Worm (Caenorhabditis elegans): ENCODE measurements around the gene M70.1.

Gene M70.1

DNA sequence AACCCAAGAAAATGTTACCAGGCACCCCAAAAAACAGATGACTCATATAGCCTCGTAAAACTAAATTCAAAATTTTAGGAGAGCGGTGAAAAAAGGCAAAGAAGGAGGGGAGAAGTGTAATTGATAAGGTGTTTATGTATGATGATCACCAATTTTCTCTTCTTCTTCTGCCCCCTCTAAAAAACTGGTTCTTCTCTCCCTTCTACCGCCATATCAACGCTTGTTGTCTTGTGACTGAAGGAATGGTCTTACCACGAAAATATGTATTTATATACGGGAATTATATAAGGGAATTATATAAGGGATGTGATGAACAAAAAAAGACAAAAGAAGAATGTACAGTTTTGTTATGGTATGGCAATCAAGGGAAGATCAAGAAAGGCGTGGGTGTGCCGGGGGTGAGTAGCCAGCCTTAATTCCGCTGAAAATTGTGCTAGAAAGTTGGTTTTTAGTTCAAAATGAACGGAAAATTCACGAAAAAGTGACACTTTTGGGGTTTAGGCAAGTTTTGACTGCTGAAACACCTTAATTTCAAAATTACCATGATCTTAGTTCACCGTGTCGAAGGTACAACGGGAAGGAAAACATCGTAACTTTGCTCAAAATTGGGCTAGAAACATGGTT lies 35.8 kb downstream of the M70.1 start (continued):
- peak; percentile 23; the same call in 1 of the 2 replicates for TF ChIP-seq hmg-1.1 (GFP tag; IDR thresholded peaks at IDR 0.05)
- TF ChIP-seq Y75B8A.6 (GFP tag; IDR thresholded peaks at IDR 0.05) = no peak
- peak; percentile 66 for TF ChIP-seq mxl-3 (GFP tag; optimal IDR thresholded peaks at IDR 0.05)
- TF ChIP-seq zfp-3 (GFP tag; conservative IDR thresholded peaks at IDR 0.05) = no peak
- TF ChIP-seq gei-8 (GFP tag; optimal IDR thresholded peaks at IDR 0.05) = no peak
- no peak for TF ChIP-seq dmd-8 (GFP tag; IDR thresholded peaks at IDR 0.05)
- no peak for TF ChIP-seq nhr-237 (tag; optimal IDR thresholded peaks at IDR 0.05)
- TF ChIP-seq lin-1 (GFP tag; IDR thresholded peaks at IDR 0.05) = peak; percentile 59; the same call in 1 of the 2 replicates
- no peak for TF ChIP-seq daf-16 (GFP tag; optimal IDR thresholded peaks at IDR 0.05)
- TF ChIP-seq daf-16 (tag; optimal IDR thresholded peaks at IDR 0.05) = peak; percentile 85
- peak; percentile 86 for TF ChIP-seq pqm-1 (tag; optimal IDR thresholded peaks at IDR 0.05)
- no peak for TF ChIP-seq lim-7 (GFP tag; IDR thresholded peaks at IDR 0.05)
- no peak for TF ChIP-seq madf-5 (GFP tag; IDR thresholded peaks at IDR 0.05)
- TF ChIP-seq set-16 (GFP tag; IDR thresholded peaks at IDR 0.05) = no peak
- peak; percentile 2 for TF ChIP-seq mes-2 (tag; optimal IDR thresholded peaks at IDR 0.05; ENCODE audit: poor library complexity, severe bottlenecking)
- peak; percentile 78 for TF ChIP-seq nhr-28 (tag; optimal IDR thresholded peaks at IDR 0.05)
- TF ChIP-seq nhr-102 (tag; optimal IDR thresholded peaks at IDR 0.05) = no peak
- TF ChIP-seq lsy-2 (tag; optimal IDR thresholded peaks at IDR 0.05) = peak in 1 of 2 experiments; percentile 40
- no peak for TF ChIP-seq arid-1 (GFP tag; conservative IDR thresholded peaks at IDR 0.05)
- TF ChIP-seq lin-13 (GFP tag; optimal IDR thresholded peaks at IDR 0.05) = peak; percentile 50
- TF ChIP-seq zip-2 (tag; optimal IDR thresholded peaks at IDR 0.05) = peak; percentile 13
- peak; percentile 81 for TF ChIP-seq dve-1 (tag; optimal IDR thresholded peaks at IDR 0.05; ENCODE audit: insufficient read depth)

ce11 chrIV:2284462-2285047 lies 38.9 kb downstream of the M70.1 start:
- TF ChIP-seq dve-1 (tag; optimal IDR thresholded peaks at IDR 0.05; ENCODE audit: insufficient read depth) (peak; percentile 57), lsy-2 (tag; optimal IDR thresholded peaks at IDR 0.05) (no peak), ZK337.2 (GFP tag; IDR thresholded peaks at IDR 0.05) (no peak), ceh-62 (tag; optimal IDR thresholded peaks at IDR 0.05) (no peak), php-3 (GFP tag; IDR thresholded peaks at IDR 0.05) (0 out of 2 replicates have a peak, but pooled peaks have one; percentile 25), saeg-2 (GFP tag; IDR thresholded peaks at IDR 0.05) (no peak), vab-7 (GFP tag; IDR thresholded peaks at IDR 0.05) (no peak), nhr-77 (tag; optimal IDR thresholded peaks at IDR 0.05) (peak; percentile 41), lin-1 (GFP tag; IDR thresholded peaks at IDR 0.05) (peak; percentile 71; the same call in 1 of the 2 replicates), madf-9 (GFP tag; conservative IDR thresholded peaks at IDR 0.05) (no peak), F44E2.7 (GFP tag; IDR thresholded peaks at IDR 0.05) (no peak), pha-4 (GFP tag; IDR thresholded peaks at IDR 0.05) (no peak), pha-4 (tag; optimal IDR thresholded peaks at IDR 0.05) (no peak), zag-1 (tag; optimal IDR thresholded peaks at IDR 0.05) (no peak), zip-2 (tag; optimal IDR thresholded peaks at IDR 0.05) (no peak), nhr-28 (tag; optimal IDR thresholded peaks at IDR 0.05) (peak; percentile 77), tra-1 (GFP tag; IDR thresholded peaks at IDR 0.05) (no peak), pqm-1 (tag; optimal IDR thresholded peaks at IDR 0.05) (peak; percentile 88), zip-11 (GFP tag; IDR thresholded peaks at IDR 0.05) (no peak), lim-7 (GFP tag; IDR thresholded peaks at IDR 0.05) (no peak), egl-43 (GFP tag; IDR thresholded peaks at IDR 0.05) (no peak), set-16 (GFP tag; IDR thresholded peaks at IDR 0.05) (peak; percentile 34; the same call in 1 of the 2 replicates), hmg-1.1 (GFP tag; IDR thresholded peaks at IDR 0.05) (0 out of 2 replicates have a peak, but pooled peaks have one; percentile 21), nhr-25 (tag; optimal IDR thresholded peaks at IDR 0.05; ENCODE audit: borderline replicate concordance, insufficient read depth) (no peak), D1046.2 (GFP tag; IDR thresholded peaks at IDR 0.05) (no peak), mxl-3 (GFP tag; optimal IDR thresholded peaks at IDR 0.05) (peak; percentile 50), F26F4.8 (GFP tag; conservative IDR thresholded peaks at IDR 0.05) (no peak), nhr-11 (tag; optimal IDR thresholded peaks at IDR 0.05) (no peak), daf-16 (GFP tag; optimal IDR thresholded peaks at IDR 0.05) (no peak), daf-16 (tag; optimal IDR thresholded peaks at IDR 0.05) (peak; percentile 41), ztf-11 (tag; optimal IDR thresholded peaks at IDR 0.05) (no peak), hlh-11 (tag; optimal IDR thresholded peaks at IDR 0.05) (peak; percentile 66), ceh-28 (tag; optimal IDR thresholded peaks at IDR 0.05) (no peak), mdt-29 (GFP tag; IDR thresholded peaks at IDR 0.05) (no peak), dmd-6 (GFP tag; IDR thresholded peaks at IDR 0.05) (peak; percentile 79), hlh-30 (tag; optimal IDR thresholded peaks at IDR 0.05; ENCODE audit: insufficient read depth) (peak; percentile 37), mes-2 (tag; optimal IDR thresholded peaks at IDR 0.05; ENCODE audit: poor library complexity, severe bottlenecking) (peak; percentile 27)
